Worm (Caenorhabditis elegans): ENCODE results near the gene gex-3.
A peak's percentile ranks its signal among the peaks of the same experiment; 100 is the strongest.

- peak; percentile 81 for TF ChIP-seq nhr-77 (tag; optimal IDR thresholded peaks at IDR 0.05)
- TF ChIP-seq efl-3 (GFP tag; optimal IDR thresholded peaks at IDR 0.05), result no peak
- peak; percentile 16 for TF ChIP-seq nhr-237 (tag; optimal IDR thresholded peaks at IDR 0.05)
- TF ChIP-seq pag-3 (tag; optimal IDR thresholded peaks at IDR 0.05; ENCODE audit: borderline replicate concordance, insufficient read depth), result no peak
- peak; percentile 85 for TF ChIP-seq lin-14 (GFP tag; optimal IDR thresholded peaks at IDR 0.05)
Measured at ce11 chrIV:12404137-12404536, at the start of gene gex-3.
